Fruit fly (Drosophila melanogaster): ENCODE results near the gene lap.

Gene lap

dm6 chr3R:7186242-7187092 is at the start of gene lap, which contains the start of gene CG10055:
Gene lap (plus strand): TSS chr3R:7186994.
Gene CG10055 (minus strand): TSS chr3R:7186673.
- TF ChIP-seq EcR (GFP tag; optimal IDR thresholded peaks at IDR 0.05) (no peak), pan (optimal IDR thresholded peaks at IDR 0.05) (no peak), usp (GFP tag; optimal IDR thresholded peaks at IDR 0.05) (no peak), Dll (optimal IDR thresholded peaks at IDR 0.05) (no peak), CG8478 (optimal IDR thresholded peaks at IDR 0.05) (no peak), psq (optimal IDR thresholded peaks at IDR 0.05) (no peak)

- TF ChIP-seq Dll (optimal IDR thresholded peaks at IDR 0.05) (no peak), EcR (GFP tag; optimal IDR thresholded peaks at IDR 0.05) (no peak), usp (GFP tag; optimal IDR thresholded peaks at IDR 0.05) (no peak), psq (optimal IDR thresholded peaks at IDR 0.05) (no peak), pan (optimal IDR thresholded peaks at IDR 0.05) (no peak), CG8478 (optimal IDR thresholded peaks at IDR 0.05) (no peak)
Observed at dm6 chr3R:7137207-7137606, 49.6 kb upstream of the lap start.

- TF ChIP-seq Dll (optimal IDR thresholded peaks at IDR 0.05): no peak
- TF ChIP-seq pan (optimal IDR thresholded peaks at IDR 0.05): no peak
Observed at dm6 chr3R:7138058-7138457, 48.7 kb upstream of the lap start.

- TF ChIP-seq usp (GFP tag; optimal IDR thresholded peaks at IDR 0.05) (no peak), Dll (optimal IDR thresholded peaks at IDR 0.05) (no peak), CG8478 (optimal IDR thresholded peaks at IDR 0.05) (no peak), pan (optimal IDR thresholded peaks at IDR 0.05) (no peak), psq (optimal IDR thresholded peaks at IDR 0.05) (no peak), EcR (GFP tag; optimal IDR thresholded peaks at IDR 0.05) (no peak)
Observed at dm6 chr3R:7139188-7140038, 47.4 kb upstream of the lap start.

dm6 chr3R:7142580-7142979 is 44.2 kb upstream of the lap start:
- TF ChIP-seq EcR (GFP tag; optimal IDR thresholded peaks at IDR 0.05) (no peak), Dll (optimal IDR thresholded peaks at IDR 0.05) (no peak), psq (optimal IDR thresholded peaks at IDR 0.05) (no peak), usp (GFP tag; optimal IDR thresholded peaks at IDR 0.05) (no peak), CG8478 (optimal IDR thresholded peaks at IDR 0.05) (no peak), pan (optimal IDR thresholded peaks at IDR 0.05) (no peak)

dm6 chr3R:7144245-7144904 is 42.4 kb upstream of the lap start, which contains the start of the genes CG14610 and CG2656:
Gene CG14610 (minus strand): TSS chr3R:7144295.
Gene CG2656 (plus strand): TSS chr3R:7144724.
- TF ChIP-seq pan (optimal IDR thresholded peaks at IDR 0.05) (no peak), EcR (GFP tag; optimal IDR thresholded peaks at IDR 0.05) (no peak), CG8478 (optimal IDR thresholded peaks at IDR 0.05) (no peak), psq (optimal IDR thresholded peaks at IDR 0.05) (no peak), usp (GFP tag; optimal IDR thresholded peaks at IDR 0.05) (no peak), Dll (optimal IDR thresholded peaks at IDR 0.05) (no peak)

- TF ChIP-seq usp (GFP tag; optimal IDR thresholded peaks at IDR 0.05): no peak
- no peak for TF ChIP-seq Dll (optimal IDR thresholded peaks at IDR 0.05)
- TF ChIP-seq EcR (GFP tag; optimal IDR thresholded peaks at IDR 0.05): no peak
- TF ChIP-seq CG8478 (optimal IDR thresholded peaks at IDR 0.05): no peak
- no peak for TF ChIP-seq pan (optimal IDR thresholded peaks at IDR 0.05)
- TF ChIP-seq psq (optimal IDR thresholded peaks at IDR 0.05): no peak
Observed at dm6 chr3R:7150544-7151406, 36.0 kb upstream of the lap start, which contains the start of the genes gfzf and Sas-4. Gene gfzf (minus strand): TSS chr3R:7150968. Gene Sas-4 (plus strand): TSS chr3R:7151367.

- TF ChIP-seq CG8478 (optimal IDR thresholded peaks at IDR 0.05): no peak
- no peak for TF ChIP-seq EcR (GFP tag; optimal IDR thresholded peaks at IDR 0.05)
- TF ChIP-seq usp (GFP tag; optimal IDR thresholded peaks at IDR 0.05): no peak
- TF ChIP-seq pan (optimal IDR thresholded peaks at IDR 0.05): no peak
- no peak for TF ChIP-seq psq (optimal IDR thresholded peaks at IDR 0.05)
- no peak for TF ChIP-seq Dll (optimal IDR thresholded peaks at IDR 0.05)
Observed at dm6 chr3R:7154586-7155357, 32.0 kb upstream of the lap start, which contains the start of gene MAGE. Gene MAGE (minus strand): TSS chr3R:7155180.

- TF ChIP-seq psq (optimal IDR thresholded peaks at IDR 0.05) (no peak), pan (optimal IDR thresholded peaks at IDR 0.05) (no peak), CG8478 (optimal IDR thresholded peaks at IDR 0.05) (no peak), EcR (GFP tag; optimal IDR thresholded peaks at IDR 0.05) (no peak), usp (GFP tag; optimal IDR thresholded peaks at IDR 0.05) (no peak), Dll (optimal IDR thresholded peaks at IDR 0.05) (no peak)
Observed at dm6 chr3R:7157102-7157501, 29.7 kb upstream of the lap start.

- no peak for TF ChIP-seq EcR (GFP tag; optimal IDR thresholded peaks at IDR 0.05)
- no peak for TF ChIP-seq pan (optimal IDR thresholded peaks at IDR 0.05)
Observed at dm6 chr3R:7159615-7160014, 27.2 kb upstream of the lap start.
